Worm (Caenorhabditis elegans) whole organism, late embryonic: Measurements from ENCODE around the gene Y57G11C.42.

Experiments
- ceh-6 ChIP-seq: fragments of 200-800 bp; sonication (Bioruptor generic); optimal IDR thresholded peaks from 2 replicates; lab custom pipeline; 2018; ENCODE audit warnings: mild to moderate bottlenecking, missing genetic modification characterization, missing compliant biosample characterization
- dmd-4 ChIP-seq: sonication (generic microtip); optimal IDR thresholded peaks from 2 replicates; lab custom pipeline; 2016; ENCODE audit warnings: borderline replicate concordance, missing genetic modification characterization, missing compliant biosample characterization
- nfya-1 ChIP-seq: sonication (generic microtip); optimal IDR thresholded peaks from 2 replicates; lab custom pipeline; 2017; ENCODE audit warnings: missing genetic modification characterization, mild to moderate bottlenecking, missing compliant biosample characterization, antibody characterized with exemption, moderate library complexity
- pax-1 ChIP-seq: fragments of 150-350 bp; optimal IDR thresholded peaks from 2 replicates; lab custom pipeline; 2014; ENCODE audit warnings: missing biosample characterization, missing genetic modification characterization
- pha-2 ChIP-seq: sonication (generic microtip); optimal IDR thresholded peaks from 2 replicates; lab custom pipeline; 2017; ENCODE audit warnings: mild to moderate bottlenecking, missing genetic modification characterization, missing compliant biosample characterization
- pha-4 ChIP-seq: fragments of 150-350 bp; optimal IDR thresholded peaks from 2 replicates; lab custom pipeline; 2018; ENCODE audit warnings: missing biosample characterization, missing genetic modification reagents, missing genetic modification characterization
- ref-2 ChIP-seq: sonication (generic microtip); optimal IDR thresholded peaks from 2 replicates; lab custom pipeline; 2016; ENCODE audit warnings: missing genetic modification characterization, missing compliant biosample characterization
- unc-86 ChIP-seq: sonication (generic microtip); optimal IDR thresholded peaks from 2 replicates; lab custom pipeline; 2016; ENCODE audit warnings: missing genetic modification characterization, missing compliant biosample characterization

DNA sequence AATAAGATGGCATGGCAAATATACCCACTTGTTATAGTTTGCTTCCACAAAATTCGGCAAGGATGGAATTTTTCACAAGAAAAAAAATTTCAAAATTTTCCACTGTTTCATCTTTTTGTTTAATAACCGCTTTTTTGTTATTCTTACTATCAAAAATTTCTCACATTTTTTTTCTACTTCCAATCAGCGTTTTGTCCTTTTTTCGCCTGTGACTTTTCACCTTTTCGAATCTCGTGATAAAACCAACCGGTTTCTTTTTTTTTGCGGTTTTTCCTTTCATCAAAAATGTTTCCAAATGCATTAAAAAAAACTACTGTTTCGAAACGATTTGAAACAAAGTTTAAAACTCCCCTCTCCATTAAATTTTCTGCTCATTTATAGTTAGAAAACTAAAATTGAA lies 49.3 kb upstream of the Y57G11C.42 start:
- no peak for TF ChIP-seq pha-4
- TF ChIP-seq pax-1, result no peak
- TF ChIP-seq pha-2 (tag; lab: Kevin White, UChicago), result no peak
- TF ChIP-seq unc-86, result no peak
- TF ChIP-seq ref-2 (tag; lab: Kevin White, UChicago), result no peak
- no peak for TF ChIP-seq dmd-4 (tag; lab: Kevin White, UChicago)
- no peak for TF ChIP-seq nfya-1 (tag; lab: Kevin White, UChicago)
- TF ChIP-seq ceh-6, result no peak
